Fruit fly (Drosophila melanogaster) whole organism, embryonic: ENCODE data around the gene Idi.

Source experiments
- CG10274 ChIP-seq: fragments of 200-800 bp; sonication (Bioruptor generic); optimal IDR thresholded peaks from 3 replicates; lab custom pipeline; 2017; ENCODE audit warnings: missing biosample characterization, mild to moderate bottlenecking, missing genetic modification characterization
- CG14014 ChIP-seq: fragments of 200-800 bp; sonication (Bioruptor generic); IDR thresholded peaks from 2 replicates; pipeline ENCODE4 v1.3.6; 2022; ENCODE audit warnings: missing biosample characterization, missing genetic modification characterization
- CG4282 ChIP-seq: fragments of 200-800 bp; sonication (Bioruptor generic); optimal IDR thresholded peaks from 2 replicates; lab custom pipeline; 2016; ENCODE audit warnings: missing biosample characterization, missing genetic modification characterization
- CG6272 ChIP-seq: fragments of 200-800 bp; sonication (Bioruptor generic); IDR thresholded peaks from 2 replicates; pipeline ENCODE4 v1.3.6; 2022; ENCODE audit warnings: missing biosample characterization, missing genetic modification characterization
- CG6689 ChIP-seq: fragments of 200-800 bp; sonication (Bioruptor generic); IDR thresholded peaks from 2 replicates; pipeline ENCODE4 v1.3.6; 2022; ENCODE audit warnings: missing biosample characterization, missing genetic modification characterization
- Dfd ChIP-seq, 2 experiments: fragments of >200 bp; optimal IDR thresholded peaks; 2 replicates each; lab custom pipeline; 2017; ENCODE audit warnings: missing biosample characterization in 2 of 2, missing genetic modification characterization in 2 of 2
- fd96Cb ChIP-seq: fragments of 200-800 bp; sonication (Bioruptor generic); optimal IDR thresholded peaks from 2 replicates; lab custom pipeline; 2018; ENCODE audit warnings: missing biosample characterization, mild to moderate bottlenecking, missing genetic modification characterization, moderate library complexity
- nerfin-1 ChIP-seq: fragments of 200-800 bp; sonication (Bioruptor generic); optimal IDR thresholded peaks from 3 replicates; lab custom pipeline; 2019; ENCODE audit warnings: missing biosample characterization, mild to moderate bottlenecking, missing genetic modification characterization, moderate library complexity
- pnt ChIP-seq: fragments of 200-800 bp; sonication (Bioruptor generic); optimal IDR thresholded peaks from 3 replicates; lab custom pipeline; 2016; ENCODE audit warnings: missing biosample characterization, missing genetic modification characterization
- psq ChIP-seq: fragments of 200-800 bp; sonication (Bioruptor generic); optimal IDR thresholded peaks from 2 replicates; lab custom pipeline; 2017; ENCODE audit warnings: missing biosample characterization, missing genetic modification characterization

- no peak for TF ChIP-seq CG14014 (GFP tag; lab: Robert Waterston, UW)
- peak; percentile 36 for TF ChIP-seq psq (GFP tag; lab: Kevin White, UChicago)
- TF ChIP-seq nerfin-1 = peak; percentile 67
- TF ChIP-seq fd96Cb (tag; lab: Kevin White, UChicago) = peak; percentile 31
- TF ChIP-seq Dfd (GFP tag; optimal IDR thresholded peaks at IDR 0.05; lab: Kevin White, UChicago) = no peak
- no peak for TF ChIP-seq CG6689 (GFP tag; lab: Robert Waterston, UW)
- TF ChIP-seq CG6272 = no peak
- TF ChIP-seq CG4282 (GFP tag; lab: Kevin White, UChicago) = peak; percentile 54
- peak; percentile 97 for TF ChIP-seq CG10274 (GFP tag; lab: Kevin White, UChicago)
- TF ChIP-seq pnt = peak; percentile 35
Measured at dm6 chr3R:21297387-21297956, 27.5 kb downstream of the Idi start.
